Worm (Caenorhabditis elegans) whole organism, L4/young adult: ENCODE data around the gene unc-24.

Experiments used
- W03F9.2 ChIP-seq: fragments of 150-350 bp; optimal IDR thresholded peaks from 2 replicates; lab custom pipeline; 2014; ENCODE audit warnings: missing biosample characterization, missing genetic modification characterization
- dao-5 ChIP-seq: sonication (generic microtip); optimal IDR thresholded peaks from 2 replicates; lab custom pipeline; 2016; ENCODE audit warnings: missing genotype, missing genetic modification characterization, moderate library complexity, missing compliant biosample characterization
- him-1 ChIP-seq: sonication (generic microtip); optimal IDR thresholded peaks from 2 replicates; lab custom pipeline; 2016; ENCODE audit warnings: missing genotype, missing genetic modification reagents, missing genetic modification characterization, missing compliant biosample characterization

Gene unc-24

ce11 chrIV:8005376-8005775 is 25.7 kb downstream of the unc-24 start:
- no peak for TF ChIP-seq W03F9.2 (tag; lab: Kevin White, UChicago)
- TF ChIP-seq him-1 (tag; lab: Kevin White, UChicago), result no peak
- no peak for TF ChIP-seq dao-5 (tag; lab: Kevin White, UChicago)

DNA sequence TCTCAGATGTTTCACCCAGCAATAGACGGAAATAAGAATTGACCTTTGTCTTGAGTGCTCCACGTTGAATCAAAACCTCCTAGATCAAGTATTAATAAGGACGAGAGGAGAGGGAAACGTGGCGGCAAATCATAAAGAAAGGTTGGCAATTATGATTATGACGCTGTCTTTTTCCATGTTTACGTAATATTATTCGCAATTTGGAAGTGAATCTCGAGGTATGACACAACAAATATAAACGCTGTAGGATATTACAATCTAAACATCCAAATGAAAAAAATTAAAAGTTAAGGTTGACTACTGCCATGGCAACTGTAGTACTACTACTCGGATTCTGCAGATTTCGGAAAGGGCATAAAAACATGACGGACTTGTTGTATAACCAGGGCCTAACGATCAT is 26.5 kb downstream of the unc-24 start:
- no peak for TF ChIP-seq W03F9.2 (tag; lab: Kevin White, UChicago)
- TF ChIP-seq him-1 (tag; lab: Kevin White, UChicago), result no peak
- TF ChIP-seq dao-5 (tag; lab: Kevin White, UChicago), result no peak

DNA sequence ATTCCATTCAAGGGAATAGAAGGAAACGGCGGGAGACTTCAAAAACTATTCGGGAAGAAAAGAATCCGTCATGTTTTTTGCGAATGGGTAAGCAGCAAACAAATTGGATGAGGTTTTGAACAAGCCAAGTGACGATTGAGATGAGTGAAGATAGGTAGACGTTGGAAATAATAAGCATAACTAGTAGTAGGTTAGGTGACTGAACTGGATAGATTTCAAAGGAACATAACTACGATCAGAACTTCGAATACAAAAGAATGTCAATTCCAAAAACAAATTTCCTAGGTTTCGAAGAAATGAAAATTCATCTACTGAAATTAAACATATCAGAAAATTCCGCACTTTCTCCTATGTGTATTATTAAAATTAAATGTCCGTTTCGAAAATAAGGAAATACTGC is 27.9 kb downstream of the unc-24 start:
- TF ChIP-seq W03F9.2 (tag; lab: Kevin White, UChicago) (no peak), him-1 (tag; lab: Kevin White, UChicago) (no peak), dao-5 (tag; lab: Kevin White, UChicago) (no peak)

ce11 chrIV:8008137-8008536 is 28.5 kb downstream of the unc-24 start:
- no peak for TF ChIP-seq him-1 (tag; lab: Kevin White, UChicago)
- no peak for TF ChIP-seq W03F9.2 (tag; lab: Kevin White, UChicago)
- no peak for TF ChIP-seq dao-5 (tag; lab: Kevin White, UChicago)

- no peak for TF ChIP-seq dao-5 (tag; lab: Kevin White, UChicago)
- no peak for TF ChIP-seq him-1 (tag; lab: Kevin White, UChicago)
- TF ChIP-seq W03F9.2 (tag; lab: Kevin White, UChicago), result no peak
These were observed 29.7 kb downstream of the unc-24 start for ce11 chrIV:8009374-8009773.

- TF ChIP-seq W03F9.2 (tag; lab: Kevin White, UChicago) (peak; percentile 31), dao-5 (tag; lab: Kevin White, UChicago) (no peak)
These were observed 30.9 kb downstream of the unc-24 start for ce11 chrIV:8010521-8010920.

DNA sequence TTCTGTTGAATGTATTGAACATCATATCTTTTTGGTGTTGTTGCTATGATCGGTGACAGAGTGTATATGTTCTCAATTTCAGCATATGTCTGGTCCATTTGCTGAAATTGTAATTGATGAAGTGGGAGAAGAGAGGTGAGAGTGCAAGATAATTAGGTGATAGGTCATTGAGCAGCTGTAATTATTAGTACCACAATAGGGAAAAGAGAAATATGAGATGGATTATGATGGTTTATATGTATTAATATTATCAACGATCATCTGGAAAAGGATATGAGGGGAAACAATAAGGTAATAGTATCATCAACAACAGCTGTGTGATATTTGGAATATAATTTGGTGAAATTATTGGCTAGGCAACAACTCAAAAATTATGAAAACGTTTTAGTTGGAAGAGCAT is 32.7 kb downstream of the unc-24 start, which contains the start of gene Y42H9B.3:
TSS of gene Y42H9B.3 (minus strand) at position 101 of the 400 bp plus-strand sequence.
- TF ChIP-seq him-1 (tag; lab: Kevin White, UChicago) (no peak), dao-5 (tag; lab: Kevin White, UChicago) (no peak), W03F9.2 (tag; lab: Kevin White, UChicago) (no peak)

ce11 chrIV:8013849-8014248 is 34.2 kb downstream of the unc-24 start, which contains the start of gene C26B2.8:
TSS of gene C26B2.8 (plus strand) at chrIV:8014149.
- no peak for TF ChIP-seq dao-5 (tag; lab: Kevin White, UChicago)
- no peak for TF ChIP-seq W03F9.2 (tag; lab: Kevin White, UChicago)
- no peak for TF ChIP-seq him-1 (tag; lab: Kevin White, UChicago)

DNA sequence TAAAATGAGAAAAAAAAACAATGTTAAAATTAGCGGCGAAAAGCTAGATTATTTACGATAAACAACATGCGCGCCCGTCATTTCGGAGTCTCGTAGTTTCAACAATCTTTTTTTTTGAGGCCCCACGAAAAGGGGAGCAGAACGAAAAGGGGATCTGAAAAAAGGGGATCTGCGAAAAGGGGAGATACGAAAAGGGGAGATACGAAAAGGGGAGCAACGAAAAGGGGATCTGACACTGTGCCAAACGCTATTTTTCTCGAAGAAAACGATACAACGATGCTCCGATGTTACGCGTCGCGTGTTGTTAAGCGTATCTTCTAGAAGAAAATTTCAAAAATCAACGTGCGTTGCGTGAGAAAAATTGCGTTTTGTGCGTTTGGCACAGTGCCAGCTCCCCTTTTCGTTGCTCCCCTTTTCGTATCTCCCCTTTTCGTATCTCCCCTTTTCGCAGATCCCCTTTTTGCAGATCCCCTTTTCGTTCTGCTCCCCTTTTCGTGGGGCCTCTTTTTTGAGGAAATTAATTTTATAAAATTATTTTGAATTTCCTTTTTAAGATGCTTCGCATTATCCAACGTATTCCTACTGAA is 36.1 kb downstream of the unc-24 start, which contains the start of gene C26B2.7:
TSS of gene C26B2.7 (plus strand) at position 549 of the 587 bp plus-strand sequence.
- TF ChIP-seq W03F9.2 (tag; lab: Kevin White, UChicago) (peak; percentile 2), him-1 (tag; lab: Kevin White, UChicago) (peak; percentile 53)

ce11 chrIV:8016694-8017093 is 37.0 kb downstream of the unc-24 start, which contains the start of gene elpc-4:
TSS of gene elpc-4 (plus strand) at chrIV:8016994.
- TF ChIP-seq W03F9.2 (tag; lab: Kevin White, UChicago), result no peak
- no peak for TF ChIP-seq him-1 (tag; lab: Kevin White, UChicago)
- TF ChIP-seq dao-5 (tag; lab: Kevin White, UChicago), result no peak

DNA sequence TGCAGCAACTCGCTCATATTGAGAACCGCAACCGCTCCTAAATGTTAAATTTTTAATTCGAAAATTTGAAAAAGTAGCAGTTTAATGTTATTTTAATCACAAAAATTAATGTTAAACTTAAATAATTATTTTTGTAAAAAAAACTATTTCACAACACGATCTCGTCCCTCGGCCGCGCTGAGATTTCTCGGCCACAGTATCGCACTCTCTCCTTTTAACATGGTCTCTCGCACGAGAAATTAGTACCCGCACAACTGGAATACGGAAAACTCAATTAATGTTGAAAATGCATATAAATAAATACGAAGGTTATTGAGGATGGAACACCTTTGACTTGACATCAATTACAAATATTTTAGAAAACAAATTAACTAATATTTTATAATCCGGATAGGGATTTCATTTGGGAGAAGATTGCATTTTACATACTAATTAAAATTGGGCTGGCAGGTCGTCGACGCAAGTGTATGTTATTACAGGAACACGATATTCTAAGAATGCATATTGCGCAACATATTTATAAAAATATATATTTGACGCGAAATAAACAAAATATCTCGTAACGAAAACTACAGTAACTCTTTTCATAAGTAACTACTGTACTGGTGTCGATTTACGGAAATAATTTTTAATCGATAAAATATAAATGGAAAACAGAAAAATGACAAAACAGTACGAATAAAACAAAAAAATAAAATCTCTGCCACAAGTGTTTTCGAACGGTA is 40.3 kb downstream of the unc-24 start, which contains the start of gene dnc-4:
TSS of gene dnc-4 (minus strand) at position 37 of the 725 bp plus-strand sequence.
- no peak for TF ChIP-seq him-1 (tag; lab: Kevin White, UChicago)
- TF ChIP-seq W03F9.2 (tag; lab: Kevin White, UChicago), result no peak
- TF ChIP-seq dao-5 (tag; lab: Kevin White, UChicago), result no peak

ce11 chrIV:8022035-8022673 is 42.5 kb downstream of the unc-24 start, which contains the start of gene C26B2.2:
TSS of gene C26B2.2 (minus strand) at chrIV:8022122.
- TF ChIP-seq W03F9.2 (tag; lab: Kevin White, UChicago) (no peak), dao-5 (tag; lab: Kevin White, UChicago) (no peak), him-1 (tag; lab: Kevin White, UChicago) (no peak)

DNA sequence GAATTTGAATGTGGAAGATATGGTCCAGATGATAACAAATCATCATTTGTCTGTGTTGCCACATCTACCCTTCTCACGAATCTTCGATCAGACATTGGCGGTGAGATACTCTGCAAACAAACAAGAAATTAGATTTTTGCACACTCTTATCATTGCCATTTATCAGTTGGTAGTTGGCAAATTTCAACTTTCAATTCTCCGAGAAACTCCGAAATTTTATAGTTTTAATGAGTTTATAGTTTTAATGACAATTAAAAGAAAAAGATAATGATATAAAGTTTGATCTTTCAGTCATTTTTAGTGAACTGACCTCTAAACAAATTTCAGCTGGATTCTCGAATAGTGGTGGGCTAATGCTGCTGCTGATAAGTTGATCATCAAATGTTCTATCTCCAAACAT is 44.2 kb downstream of the unc-24 start:
- TF ChIP-seq dao-5 (tag; lab: Kevin White, UChicago) (no peak), W03F9.2 (tag; lab: Kevin White, UChicago) (no peak), him-1 (tag; lab: Kevin White, UChicago) (no peak)
